Fruit fly (Drosophila melanogaster) whole organism, embryonic: ENCODE measurements around the gene CG15170.

Source experiments
- Bgb ChIP-seq: fragments of 200-800 bp; sonication (Bioruptor generic); IDR thresholded peaks from 2 replicates; pipeline ENCODE4 v1.3.6; 2022; ENCODE audit warnings: missing biosample characterization, missing genetic modification characterization; ENCODE audit not compliant: partially characterized antibody
- BtbVII ChIP-seq: fragments of 200-800 bp; sonication (Bioruptor generic); optimal IDR thresholded peaks from 3 replicates; lab custom pipeline; 2017; ENCODE audit warnings: missing biosample characterization, mild to moderate bottlenecking, missing genetic modification characterization
- C15 ChIP-seq: fragments of 200-800 bp; sonication (Bioruptor generic); IDR thresholded peaks from 3 replicates; pipeline ENCODE4 v1.3.6; 2022; ENCODE audit warnings: missing biosample characterization, missing genetic modification characterization
- CG12659 ChIP-seq: fragments of 200-800 bp; sonication (Bioruptor generic); optimal IDR thresholded peaks from 3 replicates; lab custom pipeline; 2017; ENCODE audit warnings: mild to moderate bottlenecking, missing biosample characterization, missing genetic modification reagents, missing genetic modification characterization
- CG14441 ChIP-seq: fragments of 200-800 bp; sonication (Bioruptor generic); IDR thresholded peaks from 2 replicates; pipeline ENCODE4 v1.3.6; 2022; ENCODE audit warnings: missing biosample characterization, missing genetic modification characterization
- CG15514 ChIP-seq: fragments of 200-800 bp; sonication (Bioruptor generic); optimal IDR thresholded peaks from 3 replicates; lab custom pipeline; 2017; ENCODE audit warnings: missing biosample characterization, missing genetic modification characterization, mild to moderate bottlenecking, moderate library complexity, missing genetic modification reagents
- CG17802 ChIP-seq: fragments of 200-800 bp; sonication (Bioruptor generic); optimal IDR thresholded peaks from 2 replicates; lab custom pipeline; 2018; ENCODE audit warnings: missing biosample characterization, mild to moderate bottlenecking, missing genetic modification characterization, moderate library complexity
- CG32532 ChIP-seq: fragments of 200-800 bp; sonication (Bioruptor generic); IDR thresholded peaks from 2 replicates; pipeline ENCODE4 v1.3.6; 2022; ENCODE audit warnings: missing biosample characterization, missing genetic modification characterization
- CG32767 ChIP-seq: fragments of 200-800 bp; sonication (Bioruptor generic); IDR thresholded peaks from 2 replicates; pipeline ENCODE4 v1.3.6; 2022; ENCODE audit warnings: missing biosample characterization, missing genetic modification characterization
- CG32772 ChIP-seq: fragments of 200-800 bp; sonication (Bioruptor generic); IDR thresholded peaks from 2 replicates; pipeline ENCODE4 v1.3.6; 2022; ENCODE audit warnings: missing biosample characterization, missing genetic modification characterization
- CG3847 ChIP-seq: fragments of 200-800 bp; sonication (Bioruptor generic); IDR thresholded peaks from 2 replicates; pipeline ENCODE4 v1.3.6; 2022; ENCODE audit warnings: missing biosample characterization, missing genetic modification characterization
- CG4360 ChIP-seq: fragments of 200-800 bp; sonication (Bioruptor generic); IDR thresholded peaks from 2 replicates; pipeline ENCODE4 v1.3.6; 2022; ENCODE audit warnings: missing biosample characterization, missing genetic modification characterization
- CG4854 ChIP-seq: fragments of 200-800 bp; sonication (Bioruptor generic); optimal IDR thresholded peaks from 2 replicates; lab custom pipeline; 2016; ENCODE audit warnings: missing biosample characterization, missing genetic modification characterization, inconsistent platforms
- CG6765 ChIP-seq: fragments of 200-800 bp; sonication (Bioruptor generic); optimal IDR thresholded peaks from 3 replicates; lab custom pipeline; 2017; ENCODE audit warnings: missing biosample characterization, mild to moderate bottlenecking, missing genetic modification characterization
- CG7928 ChIP-seq: fragments of 200-800 bp; sonication (Bioruptor generic); optimal IDR thresholded peaks from 2 replicates; lab custom pipeline; 2017; ENCODE audit warnings: missing biosample characterization, mild to moderate bottlenecking, missing genetic modification characterization
- CG8944 ChIP-seq: fragments of 200-800 bp; sonication (Bioruptor generic); optimal IDR thresholded peaks from 3 replicates; lab custom pipeline; 2016; ENCODE audit warnings: missing biosample characterization, missing genetic modification characterization
- CrebB ChIP-seq: fragments of 200-800 bp; sonication (Bioruptor generic); optimal IDR thresholded peaks from 3 replicates; lab custom pipeline; 2018; ENCODE audit warnings: missing biosample characterization, mild to moderate bottlenecking, missing genetic modification characterization
- Dbx ChIP-seq: fragments of 200-800 bp; sonication (Bioruptor generic); IDR thresholded peaks from 3 replicates; pipeline ENCODE4 v1.3.6; 2022; ENCODE audit warnings: missing biosample characterization, missing genetic modification characterization
- Fer2 ChIP-seq: fragments of 200-800 bp; sonication (Bioruptor generic); optimal IDR thresholded peaks from 2 replicates; lab custom pipeline; 2018; ENCODE audit warnings: missing biosample characterization, mild to moderate bottlenecking, missing genetic modification characterization, moderate library complexity
- HLH54F ChIP-seq: fragments of 200-800 bp; sonication (Bioruptor generic); optimal IDR thresholded peaks from 3 replicates; lab custom pipeline; 2016; ENCODE audit warnings: missing biosample characterization, missing genetic modification characterization
- Meics ChIP-seq: fragments of 200-800 bp; sonication (Bioruptor generic); optimal IDR thresholded peaks from 2 replicates; lab custom pipeline; 2017; ENCODE audit warnings: missing biosample characterization, mild to moderate bottlenecking, missing genetic modification characterization
- Opbp ChIP-seq: fragments of 200-800 bp; sonication (Bioruptor generic); IDR thresholded peaks from 3 replicates; pipeline ENCODE4 v1.3.6; 2022; ENCODE audit warnings: missing biosample characterization, missing genetic modification characterization; ENCODE audit not compliant: partially characterized antibody
- Sox100B ChIP-seq: fragments of 200-800 bp; sonication (Bioruptor generic); optimal IDR thresholded peaks from 3 replicates; lab custom pipeline; 2018; ENCODE audit warnings: missing biosample characterization, mild to moderate bottlenecking, missing genetic modification characterization
- Sry-δ ChIP-seq: fragments of 200-800 bp; sonication (Bioruptor generic); optimal IDR thresholded peaks from 2 replicates; lab custom pipeline; 2016; ENCODE audit warnings: missing biosample characterization, missing genetic modification characterization
- Usf ChIP-seq: fragments of 200-800 bp; sonication (Bioruptor generic); optimal IDR thresholded peaks from 2 replicates; lab custom pipeline; 2017; ENCODE audit warnings: missing genotype, missing biosample characterization, missing genetic modification characterization
- bcd ChIP-seq: fragments of 200-800 bp; sonication (Bioruptor generic); optimal IDR thresholded peaks from 2 replicates; lab custom pipeline; 2017; ENCODE audit warnings: missing biosample characterization, mild to moderate bottlenecking, missing genetic modification characterization
- chm ChIP-seq: fragments of 200-800 bp; sonication (Bioruptor generic); IDR thresholded peaks from 2 replicates; pipeline ENCODE4 v1.3.6; 2022; ENCODE audit warnings: missing biosample characterization, missing genetic modification characterization
- chn ChIP-seq: fragments of 200-800 bp; sonication (Bioruptor generic); optimal IDR thresholded peaks from 2 replicates; lab custom pipeline; 2016; ENCODE audit warnings: missing biosample characterization, missing genetic modification characterization
- corto ChIP-seq: fragments of 200-800 bp; sonication (Bioruptor generic); optimal IDR thresholded peaks from 2 replicates; lab custom pipeline; 2016; ENCODE audit warnings: missing biosample characterization, mild to moderate bottlenecking, missing genetic modification characterization, moderate library complexity
- crc ChIP-seq: fragments of 200-800 bp; sonication (Bioruptor generic); optimal IDR thresholded peaks from 2 replicates; lab custom pipeline; 2016; ENCODE audit warnings: missing biosample characterization, missing genetic modification characterization
- croc ChIP-seq: fragments of 200-800 bp; sonication (Bioruptor generic); conservative IDR thresholded peaks from 3 replicates; pipeline ENCODE4 v1.3.6; 2022; ENCODE audit warnings: missing biosample characterization, missing genetic modification characterization
- dpn ChIP-seq, 2 experiments: fragments of 200-800 bp; sonication (Bioruptor generic); optimal IDR thresholded peaks; 3 replicates each; lab custom pipeline; 2016; ENCODE audit warnings: missing biosample characterization in 2 of 2, missing genetic modification characterization in 2 of 2
- en ChIP-seq: fragments of 200-800 bp; sonication (Bioruptor generic); optimal IDR thresholded peaks from 2 replicates; lab custom pipeline; 2016; ENCODE audit warnings: missing biosample characterization, missing genetic modification characterization
- eve ChIP-seq, 2 experiments: fragments of >200 bp; optimal IDR thresholded peaks; 2 replicates each; lab custom pipeline; 2017; ENCODE audit warnings: missing biosample characterization in 2 of 2, missing genetic modification characterization in 2 of 2
- ftz-f1 ChIP-seq: fragments of 200-800 bp; sonication (Bioruptor generic); optimal IDR thresholded peaks from 2 replicates; lab custom pipeline; 2016; ENCODE audit warnings: missing biosample characterization, missing genetic modification characterization
- grn ChIP-seq: fragments of 200-800 bp; sonication (Bioruptor generic); optimal IDR thresholded peaks from 3 replicates; lab custom pipeline; 2017; ENCODE audit warnings: missing biosample characterization, missing genetic modification characterization
- gt ChIP-seq: fragments of 200-800 bp; sonication (Bioruptor generic); IDR thresholded peaks from 2 replicates; pipeline ENCODE4 v1.3.6; 2022; ENCODE audit warnings: missing biosample characterization, missing genetic modification characterization
- hb ChIP-seq: fragments of 200-800 bp; sonication (Bioruptor generic); IDR thresholded peaks from 3 replicates; pipeline ENCODE4 v1.3.6; 2022; ENCODE audit warnings: missing biosample characterization, missing genetic modification characterization; ENCODE audit not compliant: partially characterized antibody
- insv ChIP-seq, 2 experiments: fragments of 200-800 bp; sonication (Bioruptor generic); optimal IDR thresholded peaks; 3 replicates each; lab custom pipeline; 2016 to 2018; ENCODE audit warnings: missing biosample characterization in 2 of 2, missing genetic modification characterization in 2 of 2
- jumu ChIP-seq: fragments of 200-800 bp; sonication (Bioruptor generic); optimal IDR thresholded peaks from 3 replicates; lab custom pipeline; 2016; ENCODE audit warnings: missing biosample characterization, missing genetic modification characterization
- lilli ChIP-seq: fragments of 200-800 bp; sonication (Bioruptor generic); optimal IDR thresholded peaks from 3 replicates; lab custom pipeline; 2016; ENCODE audit warnings: missing biosample characterization, missing genetic modification characterization
- maf-S ChIP-seq: fragments of 200-800 bp; sonication (Bioruptor generic); optimal IDR thresholded peaks from 2 replicates; lab custom pipeline; 2016; ENCODE audit warnings: missing biosample characterization, missing genetic modification characterization
- pb ChIP-seq: fragments of 200-800 bp; sonication (Bioruptor generic); optimal IDR thresholded peaks from 3 replicates; lab custom pipeline; 2016; ENCODE audit warnings: missing biosample characterization, missing genetic modification characterization
- sna ChIP-seq: fragments of 200-800 bp; sonication (Bioruptor generic); IDR thresholded peaks from 2 replicates; pipeline ENCODE4 v1.3.6; 2022; ENCODE audit warnings: missing biosample characterization, missing genetic modification characterization; ENCODE audit not compliant: partially characterized antibody
- so ChIP-seq: fragments of 200-800 bp; sonication (Bioruptor generic); IDR thresholded peaks from 3 replicates; pipeline ENCODE4 v1.3.6; 2022; ENCODE audit warnings: missing biosample characterization, missing genetic modification characterization
- sr ChIP-seq: fragments of 200-800 bp; sonication (Bioruptor generic); IDR thresholded peaks from 3 replicates; pipeline ENCODE4 v1.3.6; 2022; ENCODE audit warnings: missing biosample characterization, missing genetic modification characterization
- tna ChIP-seq: fragments of 200-800 bp; sonication (Bioruptor generic); IDR thresholded peaks from 2 replicates; pipeline ENCODE4 v1.3.6; 2022; ENCODE audit warnings: missing biosample characterization, missing genetic modification characterization; ENCODE audit not compliant: partially characterized antibody
- trh ChIP-seq: fragments of 200-800 bp; sonication (Bioruptor generic); optimal IDR thresholded peaks from 2 replicates; lab custom pipeline; 2016; ENCODE audit warnings: missing biosample characterization, missing genetic modification characterization
- ttk ChIP-seq: fragments of 200-800 bp; sonication (Bioruptor generic); IDR thresholded peaks from 2 replicates; pipeline ENCODE4 v2.1.2; 2022; ENCODE audit warnings: missing biosample characterization, missing genetic modification characterization
- usp ChIP-seq: fragments of >200 bp; optimal IDR thresholded peaks from 2 replicates; lab custom pipeline; 2017; ENCODE audit warnings: missing biosample characterization, missing genetic modification characterization

Gene CG15170

DNA sequence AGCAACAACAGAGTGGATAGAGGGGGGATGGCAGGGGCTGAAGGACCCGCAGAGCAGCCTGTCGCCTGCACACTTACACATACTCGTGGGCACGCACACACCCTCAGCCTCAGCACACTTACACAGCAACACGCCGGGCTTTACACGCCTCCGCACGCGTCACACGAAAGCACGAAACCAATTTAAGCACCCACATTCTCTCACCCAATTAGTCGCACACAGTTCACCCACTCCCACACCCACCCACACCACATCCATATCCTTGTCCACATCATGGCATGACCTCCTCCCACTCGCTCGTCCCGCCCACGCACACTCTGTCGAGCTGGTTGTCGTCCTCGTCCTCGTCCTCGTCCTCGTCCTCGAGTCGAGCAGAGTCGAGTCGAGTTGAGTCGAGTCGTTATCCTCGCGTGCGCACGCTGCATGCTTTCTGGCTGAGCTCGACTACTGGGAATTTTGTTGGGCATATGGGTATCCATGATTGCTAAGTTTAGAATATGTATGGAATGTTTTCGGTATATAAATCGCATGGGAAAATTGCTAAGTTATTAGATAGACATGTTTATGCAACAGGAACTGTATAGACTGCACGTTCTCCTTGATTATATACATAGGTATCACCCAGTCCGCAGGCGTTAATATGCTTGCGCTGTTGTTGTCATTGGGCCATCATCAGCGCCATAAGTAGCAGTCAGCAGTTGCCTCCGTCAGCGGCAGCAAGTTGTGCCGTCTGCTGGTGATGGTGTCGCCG lies 22.0 kb upstream of the CG15170 start (continued):
- TF ChIP-seq CG14441 (GFP tag; lab: Robert Waterston, UW): peak; percentile 82
- peak; percentile 78 for TF ChIP-seq BtbVII (GFP tag; lab: Kevin White, UChicago)
- no peak for TF ChIP-seq insv (GFP tag; optimal IDR thresholded peaks at IDR 0.05; lab: Kevin White, UChicago)
- peak; percentile 71; the same call in 2 of the 3 replicates for TF ChIP-seq so (GFP tag; lab: Robert Waterston, UW)
- peak; percentile 79 for TF ChIP-seq HLH54F (GFP tag; lab: Kevin White, UChicago)
- TF ChIP-seq gt (GFP tag; lab: Robert Waterston, UW): 0 out of 2 replicates have a peak, but pooled peaks have one; percentile 36
- TF ChIP-seq Opbp (GFP tag; lab: Robert Waterston, UW): no peak
- TF ChIP-seq Meics (GFP tag; lab: Kevin White, UChicago): peak; percentile 86
- peak; percentile 90 for TF ChIP-seq lilli
- TF ChIP-seq tna (GFP tag; lab: Robert Waterston, UW): no peak
- TF ChIP-seq ttk: peak; percentile 86
- TF ChIP-seq C15: no peak
- peak; percentile 58 for TF ChIP-seq CG4854 (GFP tag; lab: Kevin White, UChicago)
- peak; percentile 64; the same call in 1 of the 2 replicates for TF ChIP-seq CG32767 (GFP tag; lab: Robert Waterston, UW)
- TF ChIP-seq maf-S: peak; percentile 83
- peak; percentile 84 for TF ChIP-seq jumu (GFP tag; lab: Kevin White, UChicago)
- no peak for TF ChIP-seq eve (GFP tag; optimal IDR thresholded peaks at IDR 0.05; lab: Kevin White, UChicago)
- peak; percentile 45 for TF ChIP-seq corto
- peak; percentile 79 for TF ChIP-seq chm (GFP tag; lab: Robert Waterston, UW)
- TF ChIP-seq dpn (GFP tag; optimal IDR thresholded peaks at IDR 0.05; lab: Kevin White, UChicago): peak; percentile 81
- peak; percentile 75 for TF ChIP-seq CG3847 (GFP tag; lab: Robert Waterston, UW)
- peak; percentile 27 for TF ChIP-seq CG17802 (tag; lab: Kevin White, UChicago)
- peak; percentile 84 for TF ChIP-seq bcd (GFP tag; lab: Kevin White, UChicago)
- TF ChIP-seq CG15514 (GFP tag; lab: Kevin White, UChicago): peak; percentile 63
- TF ChIP-seq CG32532 (GFP tag; lab: Robert Waterston, UW): peak; percentile 85
- TF ChIP-seq usp (GFP tag; lab: Kevin White, UChicago): no peak
- TF ChIP-seq Usf (GFP tag; lab: Kevin White, UChicago): peak; percentile 10
- TF ChIP-seq chn: peak; percentile 74
- peak; percentile 54 for TF ChIP-seq CG7928
- TF ChIP-seq trh (GFP tag; lab: Kevin White, UChicago): no peak
- TF ChIP-seq en (GFP tag; lab: Kevin White, UChicago): no peak
- TF ChIP-seq CrebB (tag; lab: Kevin White, UChicago): peak; percentile 73
- peak; percentile 81 for TF ChIP-seq CG8944 (GFP tag; lab: Kevin White, UChicago)
- TF ChIP-seq sna (GFP tag; lab: Robert Waterston, UW): no peak
- no peak for TF ChIP-seq hb (GFP tag; lab: Robert Waterston, UW)
- TF ChIP-seq grn (GFP tag; lab: Kevin White, UChicago): peak; percentile 7
- peak; percentile 21; the same call in 1 of the 2 replicates for TF ChIP-seq Bgb (GFP tag; lab: Robert Waterston, UW)
- peak; percentile 8 for TF ChIP-seq CG6765
- TF ChIP-seq CG12659 (GFP tag; lab: Kevin White, UChicago): peak; percentile 83
- peak; percentile 32 for TF ChIP-seq Sry-δ (GFP tag; lab: Kevin White, UChicago)
- TF ChIP-seq Fer2 (tag; lab: Kevin White, UChicago): no peak
- peak; percentile 77 for TF ChIP-seq pb (GFP tag; lab: Kevin White, UChicago)
- TF ChIP-seq Sox100B (GFP tag; lab: Kevin White, UChicago): peak; percentile 66
- TF ChIP-seq sr (GFP tag; lab: Robert Waterston, UW): no peak
- TF ChIP-seq croc (GFP tag; lab: Robert Waterston, UW): peak; percentile 71
- peak; percentile 36; the same call in 1 of the 2 replicates for TF ChIP-seq CG4360 (GFP tag; lab: Robert Waterston, UW)
- TF ChIP-seq Dbx (GFP tag; lab: Robert Waterston, UW): peak; percentile 84
- TF ChIP-seq CG32772 (GFP tag; lab: Robert Waterston, UW): peak; percentile 87
- no peak for TF ChIP-seq ftz-f1
- TF ChIP-seq crc: peak; percentile 60
